Fruit fly (Drosophila melanogaster): ENCODE results near the gene PpD3.
A peak's percentile ranks its signal among the peaks of the same experiment; 100 is the strongest.

The PpD3 gene

DNA sequence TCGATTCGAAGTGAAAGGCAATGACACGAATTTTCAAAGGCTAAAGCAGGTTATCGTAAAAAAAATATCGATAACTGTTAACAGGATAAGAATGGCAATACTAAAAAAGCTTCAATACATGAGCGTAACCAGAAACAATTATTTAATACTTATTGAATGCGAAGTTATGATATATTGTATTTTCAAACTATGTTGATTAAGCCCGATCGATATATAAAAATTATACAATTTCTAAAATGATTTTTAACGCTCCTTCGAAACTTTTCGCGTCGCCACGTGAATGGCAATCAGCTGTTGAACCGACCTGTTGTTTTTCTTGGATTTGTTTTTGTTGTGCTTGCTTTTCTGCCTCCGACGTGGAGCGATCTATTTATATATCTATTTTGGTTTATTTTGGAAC lies 8.5 kb downstream of the PpD3 start, which contains the start of the genes Alg12 and Rpt3R (continued):
- TF ChIP-seq onecut (GFP tag; IDR thresholded peaks at IDR 0.05) (no peak; the same call in 1 of the 2 replicates), Scr (GFP tag; IDR thresholded peaks at IDR 0.05; ENCODE audit: partially characterized antibody) (peak; percentile 67), usp (GFP tag; optimal IDR thresholded peaks at IDR 0.05) (no peak), nerfin-2 (GFP tag; IDR thresholded peaks at IDR 0.05; ENCODE audit: partially characterized antibody) (no peak), CG17568 (GFP tag; optimal IDR thresholded peaks at IDR 0.05) (no peak), CG11504 (tag; optimal IDR thresholded peaks at IDR 0.05) (no peak), sim (GFP tag; IDR thresholded peaks at IDR 0.05) (no peak), CG42726 (GFP tag; IDR thresholded peaks at IDR 0.05; ENCODE audit: partially characterized antibody) (no peak), NK7.1 (GFP tag; optimal IDR thresholded peaks at IDR 0.05) (no peak), CG6689 (GFP tag; IDR thresholded peaks at IDR 0.05) (no peak), Trl (optimal IDR thresholded peaks at IDR 0.05) (no peak), Trl (GFP tag; optimal IDR thresholded peaks at IDR 0.05) (no peak), ATbp (GFP tag; optimal IDR thresholded peaks at IDR 0.05) (no peak), bab2 (GFP tag; optimal IDR thresholded peaks at IDR 0.05) (no peak), Spps (tag; optimal IDR thresholded peaks at IDR 0.05) (no peak), Med (GFP tag) (no peak), Gsc (GFP tag; IDR thresholded peaks at IDR 0.05) (no peak), CG14050 (GFP tag; IDR thresholded peaks at IDR 0.05) (no peak), da (GFP tag; optimal IDR thresholded peaks at IDR 0.05) (no peak), tup (GFP tag; optimal IDR thresholded peaks at IDR 0.05) (no peak), bowl (GFP tag; IDR thresholded peaks at IDR 0.05) (no peak), stwl (tag; optimal IDR thresholded peaks at IDR 0.05) (peak; percentile 29), Sin3A (optimal IDR thresholded peaks at IDR 0.05) (peak; percentile 22), D19A (tag; optimal IDR thresholded peaks at IDR 0.05) (no peak), lmd (GFP tag; IDR thresholded peaks at IDR 0.05) (no peak), CG30431 (GFP tag; optimal IDR thresholded peaks at IDR 0.05) (no peak), CG6791 (GFP tag; IDR thresholded peaks at IDR 0.05; ENCODE audit: partially characterized antibody) (no peak), h (optimal IDR thresholded peaks at IDR 0.05) (no peak), CTCF (GFP tag; optimal IDR thresholded peaks at IDR 0.05) (no peak), pum (GFP tag; optimal IDR thresholded peaks at IDR 0.05) (no peak), CG9437 (GFP tag; optimal IDR thresholded peaks at IDR 0.05) (no peak), Dip3 (GFP tag; optimal IDR thresholded peaks at IDR 0.05) (no peak), BEAF-32 (GFP tag; optimal IDR thresholded peaks at IDR 0.05) (peak; percentile 62), Xbp1 (GFP tag; optimal IDR thresholded peaks at IDR 0.05) (no peak), PHDP (tag; optimal IDR thresholded peaks at IDR 0.05) (no peak), so (GFP tag; IDR thresholded peaks at IDR 0.05) (no peak), CG4360 (GFP tag; IDR thresholded peaks at IDR 0.05) (peak; percentile 27; the same call in 1 of the 2 replicates), maf-S (GFP tag; optimal IDR thresholded peaks at IDR 0.05) (no peak), Dll (GFP tag; IDR thresholded peaks at IDR 0.05; ENCODE audit: partially characterized antibody) (peak; percentile 81), repo (GFP tag; optimal IDR thresholded peaks at IDR 0.05) (no peak), CG4854 (GFP tag; optimal IDR thresholded peaks at IDR 0.05) (no peak), crol (GFP tag; IDR thresholded peaks at IDR 0.05) (no peak), Nf-YA (GFP tag; IDR thresholded peaks at IDR 0.05) (no peak), CG12391 (tag; optimal IDR thresholded peaks at IDR 0.05) (no peak), CG18011 (GFP tag; optimal IDR thresholded peaks at IDR 0.05) (no peak), phol (tag; optimal IDR thresholded peaks at IDR 0.05) (peak; percentile 15), CG2712 (tag; optimal IDR thresholded peaks at IDR 0.05) (no peak), zf30C (GFP tag; optimal IDR thresholded peaks at IDR 0.05) (no peak), CG14667 (GFP tag; IDR thresholded peaks at IDR 0.05) (no peak), CG10543 (GFP tag; optimal IDR thresholded peaks at IDR 0.05) (no peak), CG6813 (GFP tag; optimal IDR thresholded peaks at IDR 0.05) (no peak), CG16863 (GFP tag; optimal IDR thresholded peaks at IDR 0.05) (no peak), pzg (GFP tag; optimal IDR thresholded peaks at IDR 0.05) (peak; percentile 38)

Data from whole organism, embryonic.